Worm (Caenorhabditis elegans): ENCODE results near the gene F26F4.2.

F26F4.2 gene

DNA sequence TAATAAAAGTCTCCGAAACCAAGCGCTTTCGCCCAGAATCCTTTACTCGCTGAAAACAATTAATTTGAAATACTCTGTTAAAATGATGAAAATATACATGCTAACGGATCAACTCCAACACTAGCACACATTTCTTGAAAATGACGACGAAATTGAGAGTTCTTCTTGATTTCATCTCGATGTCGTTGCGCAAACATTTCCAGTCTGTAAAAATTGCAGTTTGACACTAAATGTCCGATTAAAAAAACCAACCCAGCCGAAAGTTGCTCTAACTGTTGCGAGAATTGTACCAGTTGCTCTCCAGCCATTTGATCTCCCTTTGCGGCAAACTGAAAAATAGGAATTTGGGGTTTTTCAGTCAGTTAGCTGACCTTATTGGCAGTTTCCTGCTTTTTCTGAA is 50.2 kb downstream of the F26F4.2 start:
- TF ChIP-seq cog-1 (tag; optimal IDR thresholded peaks at IDR 0.05) (no peak), flt-1 (GFP tag; IDR thresholded peaks at IDR 0.05) (no peak), med-1 (GFP tag; optimal IDR thresholded peaks at IDR 0.05; ENCODE audit: insufficient read depth) (no peak), ztf-23 (GFP tag; IDR thresholded peaks at IDR 0.05) (no peak), tab-1 (GFP tag; IDR thresholded peaks at IDR 0.05) (no peak), ztf-29 (GFP tag; IDR thresholded peaks at IDR 0.05) (no peak), klf-2 (GFP tag; conservative IDR thresholded peaks at IDR 0.05) (no peak), ref-1 (GFP tag; conservative IDR thresholded peaks at IDR 0.05) (no peak), T22C8.4 (GFP tag; IDR thresholded peaks at IDR 0.05) (no peak)

Data from whole organism, midembryonic.